Worm (Caenorhabditis elegans) whole organism, L1 larva: ENCODE results near the gene F58B3.4.

Source experiments
- elt-3 ChIP-seq, 6 experiments: fragments of 150-350 bp in 1 of 6; sonication (generic microtip); optimal IDR thresholded peaks; 2 replicates each; lab custom pipeline; 2017 to 2018; ENCODE audit warnings: missing biosample characterization in 6 of 6, missing genetic modification characterization in 6 of 6, inconsistent platforms in 1 of 6
- lin-13 ChIP-seq: fragments of 150-350 bp; optimal IDR thresholded peaks from 2 replicates; lab custom pipeline; 2014; ENCODE audit warnings: missing biosample characterization, missing genetic modification reagents, missing genetic modification characterization
- skn-1 ChIP-seq: fragments of 150-350 bp; optimal IDR thresholded peaks from 2 replicates; lab custom pipeline; 2014; ENCODE audit warnings: missing biosample characterization, missing genetic modification characterization
- snpc-4 ChIP-seq: fragments of 150-350 bp; optimal IDR thresholded peaks from 2 replicates; lab custom pipeline; 2014; ENCODE audit warnings: missing biosample characterization, missing genetic modification characterization

- TF ChIP-seq lin-13 (GFP tag; lab: Kevin White, UChicago) (no peak), snpc-4 (no peak), skn-1 (tag; lab: Kevin White, UChicago) (no peak), elt-3 (tag; optimal IDR thresholded peaks at IDR 0.05; lab: Kevin White, UChicago) (no peak)
Measured at ce11 chrIV:11582450-11583166, 49.0 kb downstream of the F58B3.4 start.
